Worm (Caenorhabditis elegans) whole organism, L1 larva: Measurements from ENCODE around the gene F07F6.1.

Experiments
- alr-1 ChIP-seq: fragments of 200-800 bp; sonication (Bioruptor generic); optimal IDR thresholded peaks from 2 replicates; lab custom pipeline; 2018; ENCODE audit warnings: borderline replicate concordance, mild to moderate bottlenecking, missing genetic modification characterization, missing compliant biosample characterization
- aly-2 ChIP-seq: fragments of 150-350 bp; optimal IDR thresholded peaks from 2 replicates; lab custom pipeline; 2014; ENCODE audit warnings: missing biosample characterization, missing genetic modification characterization
- blmp-1 ChIP-seq: fragments of 150-350 bp; optimal IDR thresholded peaks from 2 replicates; lab custom pipeline; 2014; ENCODE audit warnings: missing biosample characterization, missing genetic modification characterization
- dpl-1 ChIP-seq, 3 experiments: fragments of 150-350 bp in 2 of 3; sonication (generic microtip) in 1 of 3; optimal IDR thresholded peaks; 2 replicates each; lab custom pipeline; 2014 to 2017; ENCODE audit warnings: missing biosample characterization in 3 of 3, missing genetic modification characterization in 3 of 3, missing genetic modification reagents in 3 of 3
- elt-2 ChIP-seq: sonication (generic microtip); optimal IDR thresholded peaks from 2 replicates; lab custom pipeline; 2016; ENCODE audit warnings: missing genetic modification characterization, mild to moderate bottlenecking, inconsistent platforms, missing compliant biosample characterization, missing genetic modification reagents
- fos-1 ChIP-seq: fragments of 150-350 bp; optimal IDR thresholded peaks from 2 replicates; lab custom pipeline; 2014; ENCODE audit warnings: missing biosample characterization, missing genetic modification characterization
- jun-1 ChIP-seq: fragments of 150-350 bp; optimal IDR thresholded peaks from 2 replicates; lab custom pipeline; 2014; ENCODE audit warnings: missing biosample characterization, missing genetic modification reagents, missing genetic modification characterization
- lsy-2 ChIP-seq, 2 experiments: fragments of 150-350 bp; optimal IDR thresholded peaks; 2 replicates each; lab custom pipeline; 2014; ENCODE audit warnings: missing biosample characterization in 2 of 2, missing genetic modification characterization in 2 of 2
- nhr-90 ChIP-seq: sonication (generic microtip); optimal IDR thresholded peaks from 2 replicates; lab custom pipeline; 2016; ENCODE audit warnings: mild to moderate bottlenecking, missing genetic modification characterization, missing compliant biosample characterization; ENCODE audit not compliant: poor library complexity
- unc-62 ChIP-seq: fragments of 150-350 bp; optimal IDR thresholded peaks from 2 replicates; lab custom pipeline; 2014; ENCODE audit warnings: missing biosample characterization, missing genetic modification reagents, missing genetic modification characterization
- unc-86 ChIP-seq: sonication (generic microtip); optimal IDR thresholded peaks from 2 replicates; lab custom pipeline; 2016; ENCODE audit warnings: missing genetic modification characterization, missing compliant biosample characterization

- TF ChIP-seq fos-1 (no peak), unc-62 (GFP tag; lab: Kevin White, UChicago) (no peak), jun-1 (tag; lab: Kevin White, UChicago) (no peak), unc-86 (tag; lab: Kevin White, UChicago) (no peak), aly-2 (tag; lab: Kevin White, UChicago) (no peak), alr-1 (no peak), nhr-90 (tag; lab: Kevin White, UChicago) (no peak), dpl-1 (GFP tag; optimal IDR thresholded peaks at IDR 0.05; lab: Kevin White, UChicago) (no peak), elt-2 (tag; lab: Kevin White, UChicago) (no peak), blmp-1 (no peak), lsy-2 (tag; optimal IDR thresholded peaks at IDR 0.05; lab: Kevin White, UChicago) (no peak)
These were observed 853 bp upstream of the F07F6.1 start, which contains the start of gene dct-5 for ce11 chrII:5436833-5437232.
